Fruit fly (Drosophila melanogaster) whole organism, embryonic: ENCODE results near the gene CG43998.

Experiments
- Ada2b ChIP-seq: fragments of 200-800 bp; sonication (Bioruptor generic); IDR thresholded peaks from 2 replicates; pipeline ENCODE4 v1.3.6; 2022; ENCODE audit warnings: missing biosample characterization, missing genetic modification characterization
- Aef1 ChIP-seq: fragments of 200-800 bp; sonication (Bioruptor generic); IDR thresholded peaks from 3 replicates; pipeline ENCODE4 v1.3.6; 2022; ENCODE audit warnings: missing biosample characterization, missing genetic modification characterization
- Antp ChIP-seq: fragments of 200-800 bp; sonication (Bioruptor generic); optimal IDR thresholded peaks from 3 replicates; lab custom pipeline; 2016; ENCODE audit warnings: missing biosample characterization, missing genetic modification characterization
- B-H1 ChIP-seq: fragments of 200-800 bp; sonication (Bioruptor generic); IDR thresholded peaks from 3 replicates; pipeline ENCODE4 v1.3.6; 2022; ENCODE audit warnings: missing biosample characterization, missing genetic modification characterization
- BEAF-32 ChIP-seq: fragments of 200-800 bp; sonication (Bioruptor generic); optimal IDR thresholded peaks from 3 replicates; lab custom pipeline; 2017; ENCODE audit warnings: missing biosample characterization, missing genetic modification characterization, mild to moderate bottlenecking, moderate library complexity, missing genetic modification reagents
- CG1024 ChIP-seq: fragments of 200-800 bp; sonication (Bioruptor generic); IDR thresholded peaks from 2 replicates; pipeline ENCODE4 v1.3.6; 2022; ENCODE audit warnings: missing biosample characterization, missing genetic modification characterization
- CG10321 ChIP-seq: fragments of 200-800 bp; sonication (Bioruptor generic); IDR thresholded peaks from 2 replicates; pipeline ENCODE4 v1.3.6; 2022; ENCODE audit warnings: missing biosample characterization, missing genetic modification characterization
- CG10654 ChIP-seq: fragments of 200-800 bp; sonication (Bioruptor generic); optimal IDR thresholded peaks from 2 replicates; lab custom pipeline; 2016; ENCODE audit warnings: missing biosample characterization, missing genetic modification characterization
- CG11560 ChIP-seq: fragments of 200-800 bp; sonication (Bioruptor generic); IDR thresholded peaks from 3 replicates; pipeline ENCODE4 v1.3.6; 2022; ENCODE audit warnings: missing biosample characterization, missing genetic modification characterization
- CG12744 ChIP-seq: fragments of 200-800 bp; sonication (Bioruptor generic); optimal IDR thresholded peaks from 2 replicates; lab custom pipeline; 2016; ENCODE audit warnings: missing biosample characterization, missing genetic modification characterization
- CG1603 ChIP-seq: fragments of 200-800 bp; sonication (Bioruptor generic); optimal IDR thresholded peaks from 2 replicates; lab custom pipeline; 2019; ENCODE audit warnings: missing biosample characterization, mild to moderate bottlenecking, missing genetic modification characterization, moderate library complexity
- CG16815 ChIP-seq: fragments of 200-800 bp; sonication (Bioruptor generic); optimal IDR thresholded peaks from 3 replicates; lab custom pipeline; 2017; ENCODE audit warnings: missing biosample characterization, mild to moderate bottlenecking, missing genetic modification characterization
- CG17912 ChIP-seq: fragments of 200-800 bp; sonication (Bioruptor generic); optimal IDR thresholded peaks from 2 replicates; lab custom pipeline; 2018; ENCODE audit warnings: missing biosample characterization, mild to moderate bottlenecking, missing genetic modification characterization
- CG1832 ChIP-seq: fragments of 200-800 bp; sonication (Bioruptor generic); optimal IDR thresholded peaks from 2 replicates; lab custom pipeline; 2017; ENCODE audit warnings: missing biosample characterization, mild to moderate bottlenecking, missing genetic modification characterization, inconsistent platforms
- CG18619 ChIP-seq: fragments of 200-800 bp; sonication (Bioruptor generic); optimal IDR thresholded peaks from 3 replicates; lab custom pipeline; 2017; ENCODE audit warnings: missing biosample characterization, mild to moderate bottlenecking, missing genetic modification characterization
- CG31388 ChIP-seq: fragments of 200-800 bp; sonication (Bioruptor generic); optimal IDR thresholded peaks from 2 replicates; lab custom pipeline; 2016; ENCODE audit warnings: missing biosample characterization, missing genetic modification characterization
- CG34224 ChIP-seq: fragments of 200-800 bp; sonication (Bioruptor generic); IDR thresholded peaks from 3 replicates; pipeline ENCODE4 v1.3.6; 2022; ENCODE audit warnings: missing biosample characterization, missing genetic modification characterization; ENCODE audit not compliant: partially characterized antibody
- CG43689 ChIP-seq: fragments of 200-800 bp; sonication (Bioruptor generic); IDR thresholded peaks from 2 replicates; pipeline ENCODE4 v1.3.6; 2022; ENCODE audit warnings: missing biosample characterization, missing genetic modification characterization
- CG6654 ChIP-seq: fragments of 200-800 bp; sonication (Bioruptor generic); optimal IDR thresholded peaks from 2 replicates; lab custom pipeline; 2017; ENCODE audit warnings: missing biosample characterization, mild to moderate bottlenecking, missing genetic modification characterization
- CG7357 ChIP-seq: fragments of 200-800 bp; sonication (Bioruptor generic); IDR thresholded peaks from 3 replicates; pipeline ENCODE4 v1.3.6; 2022; ENCODE audit warnings: missing biosample characterization, missing genetic modification characterization
- CG7372 ChIP-seq: fragments of 200-800 bp; sonication (Bioruptor generic); IDR thresholded peaks from 2 replicates; pipeline ENCODE4 v1.3.6; 2022; ENCODE audit warnings: missing biosample characterization, missing genetic modification characterization
- CG7556 ChIP-seq: fragments of 200-800 bp; sonication (Bioruptor generic); optimal IDR thresholded peaks from 2 replicates; lab custom pipeline; 2017; ENCODE audit warnings: missing biosample characterization, mild to moderate bottlenecking, missing genetic modification characterization
- CG7745 ChIP-seq: fragments of 200-800 bp; sonication (Bioruptor generic); optimal IDR thresholded peaks from 2 replicates; lab custom pipeline; 2018; ENCODE audit warnings: missing biosample characterization, mild to moderate bottlenecking, missing genetic modification characterization, moderate library complexity
- CG8359 ChIP-seq: fragments of 200-800 bp; sonication (Bioruptor generic); optimal IDR thresholded peaks from 2 replicates; lab custom pipeline; 2017; ENCODE audit warnings: missing biosample characterization, mild to moderate bottlenecking, missing genetic modification characterization, borderline replicate concordance
- CG8478 ChIP-seq: fragments of >200 bp; optimal IDR thresholded peaks from 2 replicates; lab custom pipeline; 2018
- CG8944 ChIP-seq: fragments of 200-800 bp; sonication (Bioruptor generic); optimal IDR thresholded peaks from 3 replicates; lab custom pipeline; 2016; ENCODE audit warnings: missing biosample characterization, missing genetic modification characterization
- CG9437 ChIP-seq: fragments of 200-800 bp; sonication (Bioruptor generic); optimal IDR thresholded peaks from 2 replicates; lab custom pipeline; 2018; ENCODE audit warnings: missing biosample characterization, mild to moderate bottlenecking, missing genetic modification characterization
- Doc3 ChIP-seq: fragments of 200-800 bp; sonication (Bioruptor generic); IDR thresholded peaks from 3 replicates; pipeline ENCODE4 v1.3.6; 2022; ENCODE audit warnings: missing biosample characterization, missing genetic modification characterization; ENCODE audit not compliant: partially characterized antibody
- E2f1 ChIP-seq: fragments of 200-800 bp; sonication (Bioruptor generic); IDR thresholded peaks from 2 replicates; pipeline ENCODE4 v1.3.6; 2022; ENCODE audit warnings: missing biosample characterization, missing genetic modification characterization
- Elba2 ChIP-seq: fragments of 200-800 bp; sonication (Bioruptor generic); optimal IDR thresholded peaks from 3 replicates; lab custom pipeline; 2016; ENCODE audit warnings: missing biosample characterization, missing genetic modification characterization
- HLHmδ ChIP-seq: fragments of 200-800 bp; sonication (Bioruptor generic); optimal IDR thresholded peaks from 2 replicates; lab custom pipeline; 2018; ENCODE audit warnings: missing biosample characterization, mild to moderate bottlenecking, missing genetic modification characterization, moderate library complexity
- Jarid2 ChIP-seq: fragments of 200-800 bp; sonication (Bioruptor generic); optimal IDR thresholded peaks from 3 replicates; lab custom pipeline; 2017; ENCODE audit warnings: mild to moderate bottlenecking, missing biosample characterization, missing genetic modification reagents, missing genetic modification characterization
- Lim3 ChIP-seq: fragments of 200-800 bp; sonication (Bioruptor generic); IDR thresholded peaks from 2 replicates; pipeline ENCODE4 v1.3.6; 2022; ENCODE audit warnings: missing biosample characterization, missing genetic modification characterization
- Neu2 ChIP-seq: fragments of 200-800 bp; sonication (Bioruptor generic); optimal IDR thresholded peaks from 3 replicates; lab custom pipeline; 2016; ENCODE audit warnings: missing biosample characterization, missing genetic modification characterization, borderline replicate concordance
- Opbp ChIP-seq: fragments of 200-800 bp; sonication (Bioruptor generic); IDR thresholded peaks from 3 replicates; pipeline ENCODE4 v1.3.6; 2022; ENCODE audit warnings: missing biosample characterization, missing genetic modification characterization; ENCODE audit not compliant: partially characterized antibody
- Spps ChIP-seq: fragments of 200-800 bp; sonication (Bioruptor generic); optimal IDR thresholded peaks from 2 replicates; lab custom pipeline; 2018; ENCODE audit warnings: missing biosample characterization, mild to moderate bottlenecking, missing genetic modification characterization
- caup ChIP-seq: fragments of 200-800 bp; sonication (Bioruptor generic); optimal IDR thresholded peaks from 3 replicates; lab custom pipeline; 2017; ENCODE audit warnings: missing biosample characterization, mild to moderate bottlenecking, missing genetic modification characterization, moderate library complexity; ENCODE audit not compliant: severe bottlenecking
- corto ChIP-seq: fragments of 200-800 bp; sonication (Bioruptor generic); optimal IDR thresholded peaks from 2 replicates; lab custom pipeline; 2016; ENCODE audit warnings: missing biosample characterization, mild to moderate bottlenecking, missing genetic modification characterization, moderate library complexity
- da ChIP-seq: fragments of 200-800 bp; sonication (Bioruptor generic); optimal IDR thresholded peaks from 2 replicates; lab custom pipeline; 2016; ENCODE audit warnings: missing biosample characterization, missing genetic modification characterization
- dimm ChIP-seq: fragments of 200-800 bp; sonication (Bioruptor generic); IDR thresholded peaks from 2 replicates; pipeline ENCODE4 v1.3.6; 2022; ENCODE audit warnings: missing biosample characterization, missing genetic modification characterization
- disco-r ChIP-seq: fragments of 200-800 bp; sonication (Bioruptor generic); optimal IDR thresholded peaks from 2 replicates; lab custom pipeline; 2016; ENCODE audit warnings: missing biosample characterization, missing genetic modification characterization
- fd64A ChIP-seq: fragments of 200-800 bp; sonication (Bioruptor generic); optimal IDR thresholded peaks from 3 replicates; lab custom pipeline; 2018; ENCODE audit warnings: missing biosample characterization, mild to moderate bottlenecking, missing genetic modification characterization
- ftz-f1 ChIP-seq: fragments of 200-800 bp; sonication (Bioruptor generic); optimal IDR thresholded peaks from 2 replicates; lab custom pipeline; 2016; ENCODE audit warnings: missing biosample characterization, missing genetic modification characterization
- knrl ChIP-seq: fragments of 200-800 bp; sonication (Bioruptor generic); IDR thresholded peaks from 3 replicates; pipeline ENCODE4 v1.3.6; 2022; ENCODE audit warnings: missing biosample characterization, missing genetic modification characterization; ENCODE audit not compliant: partially characterized antibody
- nerfin-1 ChIP-seq: fragments of 200-800 bp; sonication (Bioruptor generic); optimal IDR thresholded peaks from 3 replicates; lab custom pipeline; 2019; ENCODE audit warnings: missing biosample characterization, mild to moderate bottlenecking, missing genetic modification characterization, moderate library complexity
- nerfin-2 ChIP-seq: fragments of 200-800 bp; sonication (Bioruptor generic); IDR thresholded peaks from 2 replicates; pipeline ENCODE4 v1.3.6; 2022; ENCODE audit warnings: missing biosample characterization, missing genetic modification characterization; ENCODE audit not compliant: partially characterized antibody
- sisA ChIP-seq: fragments of 200-800 bp; sonication (Bioruptor generic); IDR thresholded peaks from 2 replicates; pipeline ENCODE4 v1.3.6; 2022; ENCODE audit warnings: missing biosample characterization, missing genetic modification characterization
- ttk ChIP-seq: fragments of 200-800 bp; sonication (Bioruptor generic); IDR thresholded peaks from 2 replicates; pipeline ENCODE4 v2.1.2; 2022; ENCODE audit warnings: missing biosample characterization, missing genetic modification characterization
- zen2 ChIP-seq: fragments of 200-800 bp; sonication (Bioruptor generic); IDR thresholded peaks from 3 replicates; pipeline ENCODE4 v1.3.6; 2022; ENCODE audit warnings: missing biosample characterization, missing genetic modification characterization; ENCODE audit not compliant: partially characterized antibody

The CG43998 gene

DNA sequence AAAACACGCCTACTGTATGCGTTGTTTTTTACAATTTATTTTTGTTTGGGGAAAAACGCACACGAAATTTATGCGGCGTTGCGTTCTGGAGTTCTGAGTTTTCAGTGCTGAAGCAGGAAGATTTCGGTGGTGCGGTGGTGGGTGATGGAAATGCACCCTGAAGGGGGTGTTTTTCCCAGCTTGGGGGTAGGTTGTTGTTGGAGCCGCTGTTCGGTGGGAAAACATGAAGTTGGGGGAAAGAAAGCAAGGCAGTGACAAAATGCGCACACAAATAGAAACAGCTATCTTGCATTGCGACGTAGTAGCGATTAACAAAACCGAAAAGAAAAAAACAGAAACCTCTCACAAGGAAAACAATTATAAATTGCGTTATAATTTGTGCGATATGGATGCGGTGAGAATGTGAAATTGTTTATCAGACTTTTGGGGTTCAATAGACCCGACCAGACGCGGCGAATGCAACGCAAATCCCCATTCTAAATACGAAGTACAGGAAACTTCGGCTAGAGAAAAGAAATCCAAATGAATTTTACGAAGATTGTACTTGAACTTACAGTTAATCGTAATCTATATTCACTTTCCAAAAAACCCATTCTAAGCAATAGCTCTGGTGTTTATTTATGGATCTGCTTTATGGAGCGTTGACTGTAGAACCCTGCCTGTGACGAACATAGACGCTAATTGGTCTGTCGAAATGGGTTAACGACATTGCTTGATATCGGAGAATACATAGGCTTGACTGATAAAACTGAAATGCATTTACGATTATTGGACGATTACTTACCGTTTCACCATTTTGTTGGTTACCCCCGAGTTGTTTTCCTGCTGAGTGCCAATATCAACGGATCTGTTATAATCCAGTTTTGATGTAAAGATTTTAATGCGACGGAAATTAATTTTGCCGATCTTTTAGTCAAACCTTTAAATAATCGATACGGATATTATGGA is 40.3 kb downstream of the CG43998 start (continued):
- TF ChIP-seq CG12744 (GFP tag; lab: Kevin White, UChicago) (no peak), CG8944 (GFP tag; lab: Kevin White, UChicago) (no peak), Neu2 (GFP tag; lab: Kevin White, UChicago) (no peak), da (GFP tag; lab: Kevin White, UChicago) (no peak), CG34224 (GFP tag; lab: Robert Waterston, UW) (no peak), CG43689 (GFP tag; lab: Robert Waterston, UW) (no peak), BEAF-32 (no peak), CG18619 (GFP tag; lab: Kevin White, UChicago) (no peak), nerfin-1 (tag; lab: Kevin White, UChicago) (peak; percentile 58), caup (GFP tag; lab: Kevin White, UChicago) (no peak), HLHmδ (GFP tag; lab: Kevin White, UChicago) (no peak), sisA (GFP tag; lab: Robert Waterston, UW) (peak; percentile 34; the same call in 1 of the 2 replicates), B-H1 (GFP tag; lab: Robert Waterston, UW) (no peak), CG17912 (GFP tag; lab: Kevin White, UChicago) (no peak), CG9437 (GFP tag; lab: Kevin White, UChicago) (no peak), Aef1 (GFP tag; lab: Robert Waterston, UW) (0 out of 3 replicates have a peak, but pooled peaks have one; percentile 14), ftz-f1 (GFP tag; lab: Kevin White, UChicago) (no peak), Opbp (GFP tag; lab: Robert Waterston, UW) (no peak), CG1603 (tag; lab: Kevin White, UChicago) (peak; percentile 56), CG16815 (GFP tag; lab: Kevin White, UChicago) (no peak), CG7357 (no peak), disco-r (GFP tag; lab: Kevin White, UChicago) (no peak), dimm (no peak), Spps (no peak), CG8359 (GFP tag; lab: Kevin White, UChicago) (no peak), Ada2b (GFP tag; lab: Robert Waterston, UW) (peak; percentile 40), CG7556 (GFP tag; lab: Kevin White, UChicago) (no peak), knrl (GFP tag; lab: Robert Waterston, UW) (no peak), Antp (GFP tag; lab: Kevin White, UChicago) (no peak), ttk (GFP tag; lab: Robert Waterston, UW) (no peak), CG6654 (GFP tag; lab: Kevin White, UChicago) (no peak), Doc3 (GFP tag; lab: Robert Waterston, UW) (no peak), zen2 (GFP tag; lab: Robert Waterston, UW) (no peak), Elba2 (GFP tag; lab: Kevin White, UChicago) (no peak), CG31388 (GFP tag; lab: Kevin White, UChicago) (no peak), fd64A (GFP tag; lab: Kevin White, UChicago) (no peak), CG7372 (GFP tag; lab: Robert Waterston, UW) (no peak), corto (GFP tag; lab: Kevin White, UChicago) (peak; percentile 66), CG8478 (lab: Kevin White, UChicago) (no peak), CG7745 (tag; lab: Kevin White, UChicago) (no peak), Jarid2 (GFP tag; lab: Kevin White, UChicago) (no peak), Lim3 (GFP tag; lab: Robert Waterston, UW) (no peak), CG10654 (GFP tag; lab: Kevin White, UChicago) (no peak), nerfin-2 (GFP tag; lab: Robert Waterston, UW) (no peak), CG10321 (no peak), CG1024 (GFP tag; lab: Robert Waterston, UW) (no peak), E2f1 (GFP tag; lab: Robert Waterston, UW) (no peak), CG1832 (GFP tag; lab: Kevin White, UChicago) (no peak), CG11560 (no peak)
